Worm (Caenorhabditis elegans) whole organism, mixed stage, embryonic: ENCODE results near the gene pap-2.

Experiments used
- M03D4.4 ChIP-seq: sonication (generic microtip); optimal IDR thresholded peaks from 2 replicates; lab custom pipeline; 2017; ENCODE audit warnings: mild to moderate bottlenecking, missing genetic modification characterization, missing compliant biosample characterization
- blmp-1 ChIP-seq: fragments of 150-350 bp; optimal IDR thresholded peaks from 2 replicates; lab custom pipeline; 2014; ENCODE audit warnings: missing biosample characterization, missing genetic modification characterization
- ceh-39 ChIP-seq: fragments of 150-350 bp; optimal IDR thresholded peaks from 2 replicates; lab custom pipeline; 2014; ENCODE audit warnings: missing biosample characterization, missing genetic modification characterization
- ceh-83 ChIP-seq: fragments of 200-800 bp; sonication (Bioruptor generic); optimal IDR thresholded peaks from 2 replicates; lab custom pipeline; 2018; ENCODE audit warnings: mild to moderate bottlenecking, missing genetic modification characterization, missing compliant biosample characterization
- ces-1 ChIP-seq: fragments of 150-350 bp; optimal IDR thresholded peaks from 2 replicates; lab custom pipeline; 2014; ENCODE audit warnings: missing biosample characterization, missing genetic modification reagents, missing genetic modification characterization
- cnd-1 ChIP-seq: fragments of 200-800 bp; sonication (Bioruptor generic); optimal IDR thresholded peaks from 2 replicates; lab custom pipeline; 2018; ENCODE audit warnings: mild to moderate bottlenecking, missing genetic modification characterization, missing compliant biosample characterization
- drap-1 ChIP-seq: fragments of 200-800 bp; sonication (Bioruptor generic); optimal IDR thresholded peaks from 3 replicates; lab custom pipeline; 2018; ENCODE audit warnings: mild to moderate bottlenecking, missing genetic modification characterization, missing compliant biosample characterization
- elt-1 ChIP-seq: sonication (generic microtip); optimal IDR thresholded peaks from 2 replicates; lab custom pipeline; 2017; ENCODE audit warnings: missing genetic modification characterization, mild to moderate bottlenecking, missing compliant biosample characterization, antibody characterized with exemption, moderate library complexity, borderline replicate concordance; ENCODE audit not compliant: insufficient read depth
- elt-3 ChIP-seq: fragments of 150-350 bp; optimal IDR thresholded peaks from 2 replicates; lab custom pipeline; 2014; ENCODE audit warnings: missing biosample characterization, missing genetic modification characterization
- ham-2 ChIP-seq: fragments of 200-800 bp; sonication (Bioruptor generic); optimal IDR thresholded peaks from 2 replicates; lab custom pipeline; 2018; ENCODE audit warnings: mild to moderate bottlenecking, missing genetic modification characterization, missing compliant biosample characterization
- hlh-1 ChIP-seq: fragments of 150-350 bp; optimal IDR thresholded peaks from 2 replicates; lab custom pipeline; 2014; ENCODE audit warnings: missing biosample characterization, missing genetic modification reagents, missing genetic modification characterization
- lin-13 ChIP-seq: fragments of 150-350 bp; optimal IDR thresholded peaks from 2 replicates; lab custom pipeline; 2014; ENCODE audit warnings: missing biosample characterization, missing genetic modification characterization
- lin-32 ChIP-seq: fragments of 200-800 bp; sonication (Bioruptor generic); optimal IDR thresholded peaks from 2 replicates; lab custom pipeline; 2018; ENCODE audit warnings: mild to moderate bottlenecking, missing genetic modification characterization, missing compliant biosample characterization
- lsy-2 ChIP-seq: fragments of 150-350 bp; optimal IDR thresholded peaks from 2 replicates; lab custom pipeline; 2014; ENCODE audit warnings: missing biosample characterization, missing genetic modification characterization
- mab-5 ChIP-seq: fragments of 150-350 bp; optimal IDR thresholded peaks from 2 replicates; lab custom pipeline; 2014; ENCODE audit warnings: missing biosample characterization, missing genetic modification characterization
- mep-1 ChIP-seq: fragments of 150-350 bp; optimal IDR thresholded peaks from 2 replicates; lab custom pipeline; 2017; ENCODE audit warnings: missing biosample characterization, missing genetic modification reagents, missing genetic modification characterization, inconsistent platforms
- mls-2 ChIP-seq: sonication (generic microtip); optimal IDR thresholded peaks from 2 replicates; lab custom pipeline; 2016; ENCODE audit warnings: mild to moderate bottlenecking, missing genetic modification characterization, moderate library complexity, missing compliant biosample characterization
- nhr-12 ChIP-seq: fragments of 150-350 bp; optimal IDR thresholded peaks from 2 replicates; lab custom pipeline; 2014; ENCODE audit warnings: missing biosample characterization, missing genetic modification characterization
- nhr-237 ChIP-seq: fragments of 150-350 bp; optimal IDR thresholded peaks from 2 replicates; lab custom pipeline; 2014; ENCODE audit warnings: missing biosample characterization, missing genetic modification characterization
- nhr-28 ChIP-seq: fragments of 150-350 bp; optimal IDR thresholded peaks from 2 replicates; lab custom pipeline; 2014; ENCODE audit warnings: missing biosample characterization, missing genetic modification characterization
- nhr-76 ChIP-seq: sonication (generic microtip); optimal IDR thresholded peaks from 2 replicates; lab custom pipeline; 2017; ENCODE audit warnings: missing biosample characterization, missing genetic modification characterization
- pha-4 ChIP-seq: fragments of 150-350 bp; optimal IDR thresholded peaks from 2 replicates; lab custom pipeline; 2018; ENCODE audit warnings: missing biosample characterization, missing genetic modification reagents, missing genetic modification characterization
- sem-2 ChIP-seq: fragments of 200-800 bp; sonication (Bioruptor generic); optimal IDR thresholded peaks from 2 replicates; lab custom pipeline; 2018; ENCODE audit warnings: mild to moderate bottlenecking, missing genetic modification characterization, missing compliant biosample characterization
- snpc-4 ChIP-seq: fragments of 150-350 bp; optimal IDR thresholded peaks from 2 replicates; lab custom pipeline; 2014; ENCODE audit warnings: missing biosample characterization, missing genetic modification characterization
- sptf-1 ChIP-seq: sonication (generic microtip); optimal IDR thresholded peaks from 2 replicates; lab custom pipeline; 2017; ENCODE audit warnings: mild to moderate bottlenecking, missing genetic modification characterization, moderate library complexity, missing compliant biosample characterization
- tbx-8 ChIP-seq: fragments of 200-800 bp; sonication (Bioruptor generic); optimal IDR thresholded peaks from 2 replicates; lab custom pipeline; 2018; ENCODE audit warnings: mild to moderate bottlenecking, missing genetic modification characterization, moderate library complexity, missing compliant biosample characterization
- unc-120 ChIP-seq: sonication (generic microtip); optimal IDR thresholded peaks from 2 replicates; lab custom pipeline; 2017; ENCODE audit warnings: missing genetic modification characterization, missing compliant biosample characterization; ENCODE audit not compliant: poor library complexity, severe bottlenecking
- unc-39 ChIP-seq: fragments of 150-350 bp; optimal IDR thresholded peaks from 2 replicates; lab custom pipeline; 2014; ENCODE audit warnings: missing biosample characterization, missing genetic modification characterization
- unc-62 ChIP-seq: fragments of 150-350 bp; optimal IDR thresholded peaks from 2 replicates; lab custom pipeline; 2014; ENCODE audit warnings: missing biosample characterization, missing genetic modification reagents, missing genetic modification characterization
- ztf-11 ChIP-seq: fragments of 150-350 bp; optimal IDR thresholded peaks from 2 replicates; lab custom pipeline; 2014; ENCODE audit warnings: missing biosample characterization, missing genetic modification characterization

The pap-2 gene

DNA sequence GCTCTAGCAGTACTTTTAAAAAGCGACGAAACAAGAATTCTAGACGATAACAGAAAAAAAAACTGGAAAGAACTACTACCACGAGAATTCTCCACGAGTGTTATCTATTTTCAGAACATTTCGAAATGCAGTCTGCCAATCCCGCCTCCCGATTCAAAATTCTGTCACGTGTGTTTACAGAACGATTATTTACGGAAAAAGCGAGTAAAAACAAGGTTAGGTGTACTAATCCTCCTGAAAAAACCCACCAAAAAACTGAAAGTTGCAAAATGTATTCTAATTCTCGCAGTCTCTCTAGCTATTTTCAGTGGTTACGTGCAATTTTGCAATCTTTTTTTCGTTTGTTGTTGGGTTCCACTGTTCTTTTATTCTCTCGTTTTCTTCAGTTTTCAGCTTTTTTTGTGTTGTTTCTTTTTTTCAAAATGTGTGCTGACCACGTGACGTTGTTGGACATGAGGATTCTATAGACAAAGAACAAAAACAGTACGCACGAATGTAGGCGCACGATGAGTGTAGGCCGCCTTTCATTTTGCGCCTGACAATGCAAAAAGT, 2.6 kb downstream of the pap-2 start:
- TF ChIP-seq ztf-11 (tag; lab: Kevin White, UChicago) (no peak), drap-1 (no peak), ceh-83 (GFP tag; lab: Kevin White, UChicago) (no peak), unc-120 (tag; lab: Kevin White, UChicago) (no peak), lin-32 (GFP tag; lab: Kevin White, UChicago) (no peak), M03D4.4 (tag; lab: Kevin White, UChicago) (no peak), hlh-1 (tag; lab: Kevin White, UChicago) (no peak), nhr-12 (no peak), mls-2 (no peak), cnd-1 (tag; lab: Kevin White, UChicago) (no peak), ham-2 (GFP tag; lab: Kevin White, UChicago) (no peak)

DNA sequence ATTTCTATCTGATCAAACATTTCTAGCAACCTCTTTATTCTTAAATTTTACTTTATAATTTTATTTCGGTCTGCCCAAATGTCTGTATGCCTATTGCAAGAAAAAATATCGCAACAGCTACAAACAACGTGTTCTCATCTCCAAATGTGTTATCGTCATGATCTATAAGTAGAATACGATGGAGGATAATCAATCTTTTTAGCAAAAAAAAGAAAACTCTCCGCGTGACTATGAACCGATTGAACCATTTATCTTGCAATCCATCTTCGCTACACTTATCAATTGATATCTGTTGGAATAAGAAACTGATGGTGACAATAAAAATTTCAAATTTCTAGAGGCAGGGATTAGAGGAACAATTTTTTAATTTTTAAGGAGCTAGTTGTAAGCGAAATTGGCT, 3.2 kb downstream of the pap-2 start:
- TF ChIP-seq elt-1 (tag; lab: Kevin White, UChicago) (peak; percentile 37), nhr-28 (no peak)

DNA sequence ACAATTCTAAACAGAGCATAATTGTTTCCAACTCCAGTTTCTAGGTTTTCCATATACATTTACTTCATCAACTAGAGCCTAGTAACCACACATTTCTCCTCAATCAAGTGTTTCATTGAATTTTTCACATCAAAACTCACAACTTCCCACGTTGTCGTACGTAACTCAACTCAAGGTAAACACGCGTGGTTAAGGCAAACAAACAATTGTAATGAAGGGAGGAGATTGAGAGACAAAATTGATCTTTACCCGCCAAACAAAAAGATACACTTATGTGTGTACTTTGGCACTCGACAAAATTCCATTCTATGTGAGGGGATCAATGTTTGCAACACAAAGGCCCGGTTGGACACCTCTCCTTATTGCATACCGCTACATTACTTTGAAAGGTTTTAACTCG, 3.9 kb downstream of the pap-2 start, which contains the start of gene nhr-19:
Gene nhr-19 (minus strand): TSS at position 191 of the 400 bp plus-strand sequence.
- TF ChIP-seq lsy-2 (tag; lab: Kevin White, UChicago) (no peak), pha-4 (peak; percentile 10)
- TF ChIP-seq, all 35 proteins: peak for 1

DNA sequence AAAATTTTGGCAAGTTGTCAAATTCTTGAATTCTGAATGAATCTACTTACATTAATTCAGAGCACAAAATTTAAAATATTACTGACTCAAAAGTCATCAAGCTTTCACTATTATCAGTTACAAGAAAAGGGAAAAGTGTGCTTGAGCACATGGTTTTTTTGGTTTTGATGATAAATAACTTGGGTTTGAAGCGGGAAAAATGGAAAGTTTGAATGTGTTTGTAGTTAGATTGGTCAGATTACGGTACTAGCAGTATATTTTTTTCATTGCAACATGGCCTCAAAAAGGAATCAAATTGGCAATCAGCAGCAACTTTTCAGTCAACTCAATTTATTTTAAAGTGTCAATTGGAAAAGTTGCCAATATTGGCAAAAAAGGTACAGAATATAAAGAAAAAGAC, 4.5 kb downstream of the pap-2 start:
- TF ChIP-seq ces-1 (GFP tag; lab: Kevin White, UChicago) (no peak), unc-39 (tag; lab: Kevin White, UChicago) (no peak), sptf-1 (tag; lab: Kevin White, UChicago) (no peak), ztf-11 (tag; lab: Kevin White, UChicago) (no peak), lin-13 (tag; lab: Kevin White, UChicago) (no peak), sem-2 (no peak)

DNA sequence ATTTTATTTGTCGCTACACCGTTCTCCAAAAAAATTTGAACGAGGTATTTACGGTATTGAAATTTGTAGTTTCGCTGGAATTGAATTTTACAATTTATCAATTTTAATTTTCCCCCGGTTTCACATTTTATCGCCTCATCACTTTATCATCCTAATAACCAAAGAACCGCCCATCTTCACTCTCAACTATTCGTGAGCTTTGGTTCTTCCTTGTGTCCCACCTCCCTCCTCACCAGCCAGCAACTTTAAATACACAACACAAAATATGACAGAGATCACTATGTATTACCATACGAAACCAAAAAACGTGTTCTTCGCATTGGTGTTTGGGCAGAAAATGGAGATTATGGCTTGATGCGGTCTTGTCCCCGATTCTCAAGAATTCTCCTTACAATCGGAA, 5.1 kb downstream of the pap-2 start:
- no peak for TF ChIP-seq sem-2
- TF ChIP-seq unc-62 (GFP tag; lab: Kevin White, UChicago), result no peak
- TF ChIP-seq cnd-1 (tag; lab: Kevin White, UChicago), result no peak
- TF ChIP-seq elt-3 (tag; lab: Kevin White, UChicago), result no peak
- TF ChIP-seq ham-2 (GFP tag; lab: Kevin White, UChicago), result no peak
- TF ChIP-seq tbx-8 (GFP tag; lab: Kevin White, UChicago), result no peak
- TF ChIP-seq drap-1, result no peak
- no peak for TF ChIP-seq ceh-39 (tag; lab: Kevin White, UChicago)

DNA sequence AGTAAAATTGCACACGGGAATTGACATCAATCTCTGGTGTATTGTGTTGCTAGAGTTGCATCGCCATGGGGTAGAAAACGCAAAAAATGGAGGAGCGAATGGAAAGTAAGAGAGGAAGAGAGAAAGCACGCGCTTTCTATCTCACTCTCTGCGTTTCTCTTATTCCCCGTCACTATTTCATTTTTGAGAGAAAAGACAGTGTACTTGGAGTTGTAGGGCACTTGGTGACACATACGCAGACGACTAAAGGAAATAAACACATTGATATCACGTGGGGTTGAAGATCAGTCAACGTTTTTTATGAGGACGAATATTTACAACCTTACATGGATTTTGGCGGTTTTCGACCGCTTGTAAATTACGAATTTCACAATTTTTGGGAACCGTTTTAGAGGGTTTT, 5.8 kb downstream of the pap-2 start:
- no peak for TF ChIP-seq snpc-4 (tag; lab: Kevin White, UChicago)
- TF ChIP-seq tbx-8 (GFP tag; lab: Kevin White, UChicago), result no peak
- TF ChIP-seq nhr-76 (tag; lab: Kevin White, UChicago), result no peak
- TF ChIP-seq drap-1, result no peak
- peak; percentile 80 for TF ChIP-seq nhr-237 (tag; lab: Kevin White, UChicago)
- no peak for TF ChIP-seq lin-13 (tag; lab: Kevin White, UChicago)
- TF ChIP-seq nhr-12, result no peak
- no peak for TF ChIP-seq ceh-39 (tag; lab: Kevin White, UChicago)
- TF ChIP-seq unc-120 (tag; lab: Kevin White, UChicago), result peak; percentile 75
- TF ChIP-seq lsy-2 (tag; lab: Kevin White, UChicago), result peak; percentile 34
- TF ChIP-seq blmp-1 (tag; lab: Kevin White, UChicago), result no peak
- peak; percentile 3 for TF ChIP-seq mab-5
- peak; percentile 32 for TF ChIP-seq mep-1 (tag; lab: Kevin White, UChicago)
- TF ChIP-seq ztf-11 (tag; lab: Kevin White, UChicago), result no peak
- TF ChIP-seq ceh-83 (GFP tag; lab: Kevin White, UChicago), result no peak
- TF ChIP-seq elt-3 (tag; lab: Kevin White, UChicago), result no peak
- TF ChIP-seq pha-4, result peak; percentile 68
- TF ChIP-seq ham-2 (GFP tag; lab: Kevin White, UChicago), result no peak
- peak; percentile 65 for TF ChIP-seq hlh-1 (tag; lab: Kevin White, UChicago)
- TF ChIP-seq lin-32 (GFP tag; lab: Kevin White, UChicago), result no peak
- no peak for TF ChIP-seq cnd-1 (tag; lab: Kevin White, UChicago)
- TF ChIP-seq nhr-28, result peak; percentile 28
- TF ChIP-seq unc-62 (GFP tag; lab: Kevin White, UChicago), result peak; percentile 80
- TF ChIP-seq ces-1 (GFP tag; lab: Kevin White, UChicago), result no peak
- no peak for TF ChIP-seq sptf-1 (tag; lab: Kevin White, UChicago)
